Worm (Caenorhabditis elegans): ENCODE data around the gene txt-6.

DNA sequence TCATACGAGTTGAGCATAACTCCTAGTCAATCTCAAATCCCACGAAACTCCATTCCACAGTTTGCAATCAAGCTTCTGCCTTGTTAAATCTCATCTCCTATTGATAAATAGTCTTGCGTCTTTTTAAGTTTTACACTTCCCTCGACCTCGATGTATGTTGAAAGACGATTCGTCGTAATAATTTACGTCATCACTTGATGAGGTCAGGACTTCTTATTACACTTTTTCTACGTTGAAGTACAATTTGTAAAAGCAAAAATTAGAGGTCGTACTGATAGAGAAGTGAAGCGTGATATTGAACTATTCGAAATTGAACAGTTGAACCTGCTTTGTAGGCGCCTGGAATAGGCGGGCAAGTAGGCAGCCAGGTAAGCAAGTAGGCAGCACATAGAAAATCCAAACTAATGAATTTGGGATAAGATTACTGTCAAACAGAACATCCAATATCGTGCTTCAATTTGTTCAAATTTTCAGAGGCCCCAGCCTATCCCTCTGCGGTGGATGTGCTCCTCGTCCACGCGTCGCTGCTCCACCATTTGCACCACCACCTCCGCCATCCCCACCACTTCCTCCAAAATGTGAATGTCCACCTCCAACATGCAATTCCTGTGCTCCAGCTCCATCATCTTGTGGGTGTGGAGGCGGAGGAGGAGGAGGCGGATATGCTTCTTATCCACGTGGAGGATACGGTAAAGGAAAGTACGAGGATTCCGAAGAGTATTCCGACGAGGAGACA, 43.1 kb upstream of the txt-6 start:
- TF ChIP-seq lin-15B (tag; optimal IDR thresholded peaks at IDR 0.05) = no peak
- TF ChIP-seq ztf-11 (tag; optimal IDR thresholded peaks at IDR 0.05) = no peak
- TF ChIP-seq unc-62 (GFP tag; optimal IDR thresholded peaks at IDR 0.05) = no peak
- no peak for TF ChIP-seq nhr-76 (tag; optimal IDR thresholded peaks at IDR 0.05)
- no peak for TF ChIP-seq fkh-10 (GFP tag; optimal IDR thresholded peaks at IDR 0.05)
- no peak for TF ChIP-seq nhr-28 (tag; optimal IDR thresholded peaks at IDR 0.05)
- no peak for TF ChIP-seq nhr-23 (tag; optimal IDR thresholded peaks at IDR 0.05)
- TF ChIP-seq zag-1 (tag; optimal IDR thresholded peaks at IDR 0.05) = no peak
- no peak for TF ChIP-seq tbx-2 (tag; optimal IDR thresholded peaks at IDR 0.05)
- no peak for TF ChIP-seq elt-3 (tag; optimal IDR thresholded peaks at IDR 0.05)
- TF ChIP-seq elt-1 (tag; optimal IDR thresholded peaks at IDR 0.05) = no peak
